Worm (Caenorhabditis elegans) whole organism, young adult: ENCODE data around the gene col-96.

ENCODE experiments used
- F49E8.2 ChIP-seq: sonication (generic microtip); optimal IDR thresholded peaks from 3 replicates; lab custom pipeline; 2017; ENCODE audit warnings: missing genetic modification characterization, mild to moderate bottlenecking, missing compliant biosample characterization, antibody characterized with exemption, moderate library complexity; ENCODE audit not compliant: insufficient read depth
- dpl-1 ChIP-seq: fragments of 150-350 bp; optimal IDR thresholded peaks from 2 replicates; lab custom pipeline; 2014; ENCODE audit warnings: missing biosample characterization, missing genetic modification reagents, missing genetic modification characterization
- nfya-1 ChIP-seq: sonication (generic microtip); optimal IDR thresholded peaks from 2 replicates; lab custom pipeline; 2017; ENCODE audit warnings: antibody characterized with exemption, missing compliant biosample characterization, missing genetic modification characterization, borderline replicate concordance; ENCODE audit not compliant: insufficient read depth

DNA sequence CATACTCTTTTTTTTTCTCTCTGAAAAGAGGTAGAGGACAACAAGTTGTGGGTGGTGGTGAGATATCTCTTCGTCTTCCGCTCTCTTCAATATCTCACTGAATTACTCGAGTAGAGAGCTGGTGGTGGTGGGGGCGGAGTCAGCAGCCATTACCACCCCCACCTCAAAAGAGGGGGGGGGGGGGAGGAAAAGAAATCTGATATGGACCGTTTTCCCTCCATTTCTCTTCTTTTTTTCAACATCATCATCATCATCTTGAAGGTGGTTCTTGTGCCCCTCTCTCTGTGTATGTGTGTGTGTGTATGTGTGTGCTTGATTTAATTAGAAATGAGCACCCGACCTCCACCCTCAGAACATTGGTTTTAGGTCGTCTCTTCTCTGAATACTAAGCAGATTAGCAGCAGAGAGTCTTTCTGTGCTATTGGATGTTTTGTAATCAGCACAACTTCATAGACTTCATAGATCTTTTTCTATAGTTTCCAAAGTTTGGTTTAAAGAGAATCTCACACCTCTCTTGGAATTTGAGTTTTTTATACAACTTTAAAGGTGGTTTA is 25.0 kb downstream of the col-96 start:
- no peak for TF ChIP-seq F49E8.2 (tag; lab: Kevin White, UChicago)
- TF ChIP-seq dpl-1 (GFP tag; lab: Kevin White, UChicago): no peak
- no peak for TF ChIP-seq nfya-1 (tag; lab: Kevin White, UChicago)
